Fruit fly (Drosophila melanogaster) whole organism, embryonic: ENCODE data around the gene DCP2.

Experiments
- CG14667 ChIP-seq: fragments of 200-800 bp; sonication (Bioruptor generic); IDR thresholded peaks from 2 replicates; pipeline ENCODE4 v1.3.6; 2022; ENCODE audit warnings: missing biosample characterization, missing genetic modification characterization
- CG14860 ChIP-seq: fragments of 200-800 bp; sonication (Bioruptor generic); IDR thresholded peaks from 3 replicates; pipeline ENCODE4 v1.3.6; 2022; ENCODE audit warnings: missing biosample characterization, missing genetic modification characterization; ENCODE audit not compliant: partially characterized antibody
- CG15479 ChIP-seq: fragments of 200-800 bp; sonication (Bioruptor generic); optimal IDR thresholded peaks from 3 replicates; lab custom pipeline; 2019; ENCODE audit warnings: missing biosample characterization, mild to moderate bottlenecking, missing genetic modification characterization, moderate library complexity
- CG1602 ChIP-seq: fragments of 200-800 bp; sonication (Bioruptor generic); optimal IDR thresholded peaks from 3 replicates; lab custom pipeline; 2016; ENCODE audit warnings: missing biosample characterization, missing genetic modification characterization
- CG1647 ChIP-seq: fragments of 200-800 bp; sonication (Bioruptor generic); optimal IDR thresholded peaks from 3 replicates; lab custom pipeline; 2016; ENCODE audit warnings: missing biosample characterization, missing genetic modification characterization
- CG16779 ChIP-seq: fragments of 200-800 bp; sonication (Bioruptor generic); IDR thresholded peaks from 2 replicates; pipeline ENCODE4 v1.3.6; 2022; ENCODE audit warnings: missing biosample characterization, missing genetic modification characterization
- CG18476 ChIP-seq: fragments of 200-800 bp; sonication (Bioruptor generic); optimal IDR thresholded peaks from 2 replicates; lab custom pipeline; 2016; ENCODE audit warnings: missing biosample characterization, mild to moderate bottlenecking, missing genetic modification characterization
- CG2120 ChIP-seq: fragments of 200-800 bp; sonication (Bioruptor generic); optimal IDR thresholded peaks from 3 replicates; lab custom pipeline; 2016; ENCODE audit warnings: missing biosample characterization, missing genetic modification characterization
- CG2889 ChIP-seq: fragments of 200-800 bp; sonication (Bioruptor generic); IDR thresholded peaks from 3 replicates; pipeline ENCODE4 v1.3.6; 2022; ENCODE audit warnings: missing biosample characterization, missing genetic modification characterization
- CG31365 ChIP-seq: fragments of 200-800 bp; sonication (Bioruptor generic); optimal IDR thresholded peaks from 2 replicates; lab custom pipeline; 2018; ENCODE audit warnings: missing biosample characterization, mild to moderate bottlenecking, missing genetic modification characterization
- CG42726 ChIP-seq: fragments of 200-800 bp; sonication (Bioruptor generic); IDR thresholded peaks from 2 replicates; pipeline ENCODE4 v1.3.6; 2022; ENCODE audit warnings: missing biosample characterization, missing genetic modification characterization; ENCODE audit not compliant: partially characterized antibody
- CG7745 ChIP-seq: fragments of 200-800 bp; sonication (Bioruptor generic); optimal IDR thresholded peaks from 2 replicates; lab custom pipeline; 2018; ENCODE audit warnings: missing biosample characterization, mild to moderate bottlenecking, missing genetic modification characterization, moderate library complexity
- CG7928 ChIP-seq: fragments of 200-800 bp; sonication (Bioruptor generic); optimal IDR thresholded peaks from 2 replicates; lab custom pipeline; 2017; ENCODE audit warnings: missing biosample characterization, mild to moderate bottlenecking, missing genetic modification characterization
- CG8478 ChIP-seq: fragments of >200 bp; optimal IDR thresholded peaks from 2 replicates; lab custom pipeline; 2018
- CG9727 ChIP-seq: fragments of 200-800 bp; sonication (Bioruptor generic); optimal IDR thresholded peaks from 3 replicates; lab custom pipeline; 2017; ENCODE audit warnings: missing biosample characterization, mild to moderate bottlenecking, missing genetic modification characterization
- CG9876 ChIP-seq: fragments of 200-800 bp; sonication (Bioruptor generic); optimal IDR thresholded peaks from 2 replicates; lab custom pipeline; 2016; ENCODE audit warnings: missing biosample characterization, missing genetic modification characterization
- CHES-1-like ChIP-seq: fragments of 200-800 bp; sonication (Bioruptor generic); optimal IDR thresholded peaks from 2 replicates; lab custom pipeline; 2016; ENCODE audit warnings: missing biosample characterization, missing genetic modification characterization
- D ChIP-seq, 2 experiments: fragments of 200-800 bp in 1 of 2; fragments of >200 bp in 1 of 2; sonication (Bioruptor generic) in 1 of 2; optimal IDR thresholded peaks; 2 replicates in 1 of 2; 3 replicates in 1 of 2; lab custom pipeline; 2017; ENCODE audit warnings: mild to moderate bottlenecking in 1 of 2, missing biosample characterization in 1 of 2, missing genetic modification characterization in 1 of 2, missing genetic modification reagents in 1 of 2
- Hmx ChIP-seq: fragments of 200-800 bp; sonication (Bioruptor generic); optimal IDR thresholded peaks from 2 replicates; lab custom pipeline; 2016; ENCODE audit warnings: missing biosample characterization, missing genetic modification characterization
- Hr51 ChIP-seq, 2 experiments: fragments of 200-800 bp; sonication (Bioruptor generic); optimal IDR thresholded peaks; 2 replicates in 1 of 2; 3 replicates in 1 of 2; lab custom pipeline; 2016 to 2018; ENCODE audit warnings: missing biosample characterization in 2 of 2, missing genetic modification characterization in 2 of 2, mild to moderate bottlenecking in 1 of 2, moderate library complexity in 1 of 2
- Kr ChIP-seq: fragments of 200-800 bp; sonication (Bioruptor generic); optimal IDR thresholded peaks from 2 replicates; lab custom pipeline; 2017; ENCODE audit warnings: missing biosample characterization, mild to moderate bottlenecking, missing genetic modification characterization
- Mad ChIP-seq: fragments of 200-800 bp; sonication (Bioruptor generic); optimal IDR thresholded peaks from 2 replicates; lab custom pipeline; 2016; ENCODE audit warnings: missing biosample characterization, missing genetic modification characterization
- NC2α ChIP-seq: fragments of 200-800 bp; sonication (Bioruptor generic); optimal IDR thresholded peaks from 2 replicates; lab custom pipeline; 2016; ENCODE audit warnings: missing biosample characterization, missing genetic modification characterization
- ab ChIP-seq: fragments of 200-800 bp; sonication (Bioruptor generic); optimal IDR thresholded peaks from 2 replicates; lab custom pipeline; 2016; ENCODE audit warnings: missing biosample characterization, missing genetic modification characterization
- ac ChIP-seq: fragments of 200-800 bp; sonication (Bioruptor generic); optimal IDR thresholded peaks from 3 replicates; lab custom pipeline; 2017; ENCODE audit warnings: missing biosample characterization, mild to moderate bottlenecking, missing genetic modification characterization
- ash1 ChIP-seq: fragments of 200-800 bp; sonication (Bioruptor generic); optimal IDR thresholded peaks from 2 replicates; lab custom pipeline; 2018; ENCODE audit warnings: missing biosample characterization, mild to moderate bottlenecking, missing genetic modification characterization
- bab2 ChIP-seq: fragments of 200-800 bp; sonication (Bioruptor generic); optimal IDR thresholded peaks from 2 replicates; lab custom pipeline; 2016; ENCODE audit warnings: missing biosample characterization, missing genetic modification characterization
- br ChIP-seq: fragments of >200 bp; optimal IDR thresholded peaks from 2 replicates; lab custom pipeline; 2017
- cad ChIP-seq: fragments of >200 bp; optimal IDR thresholded peaks from 2 replicates; lab custom pipeline; 2017; ENCODE audit warnings: missing biosample characterization, missing genetic modification characterization
- chn ChIP-seq: fragments of 200-800 bp; sonication (Bioruptor generic); optimal IDR thresholded peaks from 2 replicates; lab custom pipeline; 2016; ENCODE audit warnings: missing biosample characterization, missing genetic modification characterization
- ems ChIP-seq: fragments of 200-800 bp; sonication (Bioruptor generic); optimal IDR thresholded peaks from 3 replicates; lab custom pipeline; 2016; ENCODE audit warnings: missing biosample characterization, missing genetic modification characterization
- fu2 ChIP-seq: fragments of 200-800 bp; sonication (Bioruptor generic); optimal IDR thresholded peaks from 2 replicates; lab custom pipeline; 2016; ENCODE audit warnings: missing biosample characterization, missing genetic modification characterization
- grn ChIP-seq: fragments of 200-800 bp; sonication (Bioruptor generic); optimal IDR thresholded peaks from 3 replicates; lab custom pipeline; 2017; ENCODE audit warnings: missing biosample characterization, missing genetic modification characterization
- gt ChIP-seq: fragments of 200-800 bp; sonication (Bioruptor generic); IDR thresholded peaks from 2 replicates; pipeline ENCODE4 v1.3.6; 2022; ENCODE audit warnings: missing biosample characterization, missing genetic modification characterization
- hth ChIP-seq: fragments of >200 bp; optimal IDR thresholded peaks from 2 replicates; lab custom pipeline; 2017; ENCODE audit warnings: inconsistent platforms
- insv ChIP-seq, 2 experiments: fragments of 200-800 bp; sonication (Bioruptor generic); optimal IDR thresholded peaks; 3 replicates each; lab custom pipeline; 2016 to 2018; ENCODE audit warnings: missing biosample characterization in 2 of 2, missing genetic modification characterization in 2 of 2
- lmd ChIP-seq: fragments of 200-800 bp; sonication (Bioruptor generic); IDR thresholded peaks from 2 replicates; pipeline ENCODE4 v1.3.6; 2022; ENCODE audit warnings: missing biosample characterization, missing genetic modification characterization
- odd ChIP-seq: fragments of 200-800 bp; sonication (Bioruptor generic); optimal IDR thresholded peaks from 2 replicates; lab custom pipeline; 2017; ENCODE audit warnings: missing biosample characterization, mild to moderate bottlenecking, missing genetic modification characterization
- pb ChIP-seq: fragments of 200-800 bp; sonication (Bioruptor generic); optimal IDR thresholded peaks from 3 replicates; lab custom pipeline; 2016; ENCODE audit warnings: missing biosample characterization, missing genetic modification characterization
- prd ChIP-seq, 3 experiments: fragments of >200 bp in 2 of 3; fragments of 200-800 bp in 1 of 3; sonication (Bioruptor generic) in 1 of 3; optimal IDR thresholded peaks in 2 of 3; IDR thresholded peaks in 1 of 3; 2 replicates in 2 of 3; 3 replicates in 1 of 3; pipeline versions ENCODE4 v1.3.6 to Lab custom; 2017 to 2022; ENCODE audit warnings: missing biosample characterization in 1 of 3, missing genetic modification characterization in 1 of 3
- ro ChIP-seq: fragments of 200-800 bp; sonication (Bioruptor generic); IDR thresholded peaks from 2 replicates; pipeline ENCODE4 v1.3.6; 2022; ENCODE audit warnings: missing biosample characterization, missing genetic modification characterization
- sens ChIP-seq: fragments of 200-800 bp; sonication (Bioruptor generic); peaks from one replicate; lab custom pipeline; 2016; ENCODE audit warnings: missing biosample characterization, missing genetic modification characterization
- sens-2 ChIP-seq: fragments of 200-800 bp; sonication (Bioruptor generic); IDR thresholded peaks from 2 replicates; pipeline ENCODE4 v1.3.6; 2022; ENCODE audit warnings: missing biosample characterization, missing genetic modification characterization
- slou ChIP-seq: fragments of 200-800 bp; sonication (Bioruptor generic); optimal IDR thresholded peaks from 3 replicates; lab custom pipeline; 2016; ENCODE audit warnings: missing biosample characterization, missing genetic modification characterization
- slp2 ChIP-seq: fragments of 200-800 bp; sonication (Bioruptor generic); optimal IDR thresholded peaks from 2 replicates; lab custom pipeline; 2016; ENCODE audit warnings: missing biosample characterization, missing genetic modification characterization
- tll ChIP-seq, 2 experiments: fragments of 200-800 bp in 1 of 2; fragments of >200 bp in 1 of 2; sonication (Bioruptor generic) in 1 of 2; optimal IDR thresholded peaks; 2 replicates each; lab custom pipeline; 2017 to 2019; ENCODE audit warnings: missing biosample characterization in 2 of 2, missing genetic modification characterization in 2 of 2, mild to moderate bottlenecking in 1 of 2, moderate library complexity in 1 of 2
- toy ChIP-seq: fragments of 200-800 bp; sonication (Bioruptor generic); IDR thresholded peaks from 2 replicates; pipeline ENCODE4 v1.3.6; 2022; ENCODE audit warnings: missing biosample characterization, missing genetic modification characterization
- twi ChIP-seq: fragments of 200-800 bp; optimal IDR thresholded peaks from 2 replicates; lab custom pipeline; 2019; ENCODE audit warnings: missing biosample characterization, mild to moderate bottlenecking, missing genetic modification characterization, moderate library complexity
- vnd ChIP-seq: fragments of 200-800 bp; sonication (Bioruptor generic); IDR thresholded peaks from 3 replicates; pipeline ENCODE4 v1.3.6; 2022; ENCODE audit warnings: missing biosample characterization, missing genetic modification characterization; ENCODE audit not compliant: partially characterized antibody
- zen ChIP-seq: fragments of 200-800 bp; sonication (Bioruptor generic); optimal IDR thresholded peaks from 3 replicates; lab custom pipeline; 2018; ENCODE audit warnings: missing biosample characterization, mild to moderate bottlenecking, missing genetic modification characterization, moderate library complexity

Gene DCP2

DNA sequence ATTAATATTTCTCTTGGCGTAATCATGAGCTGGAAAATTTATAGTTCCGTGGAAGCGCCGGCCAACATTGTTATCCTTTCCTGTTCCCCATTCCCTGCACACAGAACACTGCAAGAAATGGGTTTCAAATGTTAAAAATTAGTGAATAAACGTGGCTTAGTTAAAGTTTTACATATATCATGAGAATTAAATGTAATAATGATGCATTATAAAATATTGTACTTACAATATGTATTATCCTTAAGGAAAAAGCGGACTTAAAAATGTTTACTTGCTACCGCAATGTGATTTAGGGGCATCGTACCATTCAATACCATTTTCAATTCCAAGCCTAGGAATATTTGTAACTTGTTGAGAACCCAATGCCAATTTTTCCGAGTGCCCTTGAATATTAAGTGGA lies 23.6 kb downstream of the DCP2 start (continued):
- TF ChIP-seq NC2α (GFP tag; lab: Kevin White, UChicago) (no peak), sens (GFP tag; lab: Kevin White, UChicago) (peak; percentile 51)

dm6 chr3L:15802117-15802516 lies 24.1 kb downstream of the DCP2 start:
- peak; percentile 80 for TF ChIP-seq cad
- TF ChIP-seq ac (GFP tag; lab: Kevin White, UChicago): peak; percentile 80
- TF ChIP-seq tll (GFP tag; optimal IDR thresholded peaks at IDR 0.05; lab: Kevin White, UChicago): peak in 1 of 2 experiments; percentile 73
- 0 out of 3 replicates have a peak, but pooled peaks have one; percentile 15 for TF ChIP-seq CG2889
- TF ChIP-seq Kr (GFP tag; lab: Kevin White, UChicago): peak; percentile 10
- TF ChIP-seq Hmx (GFP tag; lab: Kevin White, UChicago): no peak
- TF ChIP-seq CG18476 (GFP tag; lab: Kevin White, UChicago): no peak
- no peak for TF ChIP-seq ash1 (GFP tag; lab: Kevin White, UChicago)
- no peak for TF ChIP-seq ems (GFP tag; lab: Kevin White, UChicago)
- TF ChIP-seq D (optimal IDR thresholded peaks at IDR 0.05; lab: Kevin White, UChicago): peak; percentile 94
- no peak for TF ChIP-seq D (GFP tag; optimal IDR thresholded peaks at IDR 0.05; lab: Kevin White, UChicago)
- TF ChIP-seq slou (GFP tag; lab: Kevin White, UChicago): no peak
- TF ChIP-seq CG9727 (GFP tag; lab: Kevin White, UChicago): no peak
- TF ChIP-seq zen (tag; lab: Kevin White, UChicago): peak; percentile 90
- TF ChIP-seq CG1647 (GFP tag; lab: Kevin White, UChicago): no peak
- no peak for TF ChIP-seq ab (GFP tag; lab: Kevin White, UChicago)
- TF ChIP-seq vnd (GFP tag; lab: Robert Waterston, UW): no peak
- peak; percentile 4 for TF ChIP-seq CG15479 (GFP tag; lab: Kevin White, UChicago)
- no peak for TF ChIP-seq prd (optimal IDR thresholded peaks at IDR 0.05; lab: Kevin White, UChicago)
- TF ChIP-seq prd (GFP tag; IDR thresholded peaks at IDR 0.05; lab: Robert Waterston, UW): peak; percentile 37; the same call in 1 of the 3 replicates
- TF ChIP-seq twi (tag; lab: Kevin White, UChicago): peak; percentile 62
- 0 out of 2 replicates have a peak, but pooled peaks have one; percentile 12 for TF ChIP-seq gt (GFP tag; lab: Robert Waterston, UW)
- no peak for TF ChIP-seq br (lab: Kevin White, UChicago)
- TF ChIP-seq CG31365 (tag; lab: Kevin White, UChicago): no peak
- TF ChIP-seq odd: peak; percentile 19
- TF ChIP-seq CG7745 (tag; lab: Kevin White, UChicago): no peak
- no peak for TF ChIP-seq slp2

dm6 chr3L:15794311-15794710 lies 31.9 kb downstream of the DCP2 start:
- TF ChIP-seq CG42726 (no peak), pb (GFP tag; lab: Kevin White, UChicago) (no peak), CG2120 (peak; percentile 24), lmd (GFP tag; lab: Robert Waterston, UW) (0 out of 2 replicates have a peak, but pooled peaks have one; percentile 36), bab2 (peak; percentile 12), chn (GFP tag; lab: Kevin White, UChicago) (peak; percentile 14), CG14667 (no peak), Hr51 (GFP tag; optimal IDR thresholded peaks at IDR 0.05; lab: Kevin White, UChicago) (peak in 1 of 2 experiments; percentile 39), CG14860 (no peak), ro (no peak), CG8478 (no peak), hth (lab: Kevin White, UChicago) (no peak), CG9876 (GFP tag; lab: Kevin White, UChicago) (no peak), grn (GFP tag; lab: Kevin White, UChicago) (no peak), insv (GFP tag; optimal IDR thresholded peaks at IDR 0.05; lab: Kevin White, UChicago) (no peak), toy (GFP tag; lab: Robert Waterston, UW) (no peak), CG7928 (GFP tag; lab: Kevin White, UChicago) (no peak), sens-2 (GFP tag; lab: Robert Waterston, UW) (peak; percentile 15; the same call in 1 of the 2 replicates), fu2 (GFP tag; lab: Kevin White, UChicago) (no peak), CG1602 (GFP tag; lab: Kevin White, UChicago) (peak; percentile 24), CG16779 (GFP tag; lab: Robert Waterston, UW) (no peak), Mad (peak; percentile 31), CHES-1-like (GFP tag; lab: Kevin White, UChicago) (no peak)
